Worm (Caenorhabditis elegans) whole organism, young adult: ENCODE data around the gene hmg-4.

Experiments used
- B0019.2 ChIP-seq: fragments of 200-800 bp; sonication (Bioruptor generic); conservative IDR thresholded peaks from 2 replicates; pipeline ENCODE4 v1.3.6; 2022; ENCODE audit warnings: missing genetic modification reagents, missing genetic modification characterization, missing compliant biosample characterization
- C17E4.6 ChIP-seq: fragments of 200-800 bp; sonication (Bioruptor generic); IDR thresholded peaks from 2 replicates; pipeline ENCODE4 v1.3.6; 2022; ENCODE audit warnings: missing genetic modification reagents, missing genetic modification characterization, missing compliant biosample characterization
- F22D6.2 ChIP-seq: sonication (generic microtip); optimal IDR thresholded peaks from 2 replicates; lab custom pipeline; 2016; ENCODE audit warnings: mild to moderate bottlenecking, missing genetic modification characterization, missing compliant biosample characterization
- F49E8.2 ChIP-seq: sonication (generic microtip); optimal IDR thresholded peaks from 3 replicates; lab custom pipeline; 2017; ENCODE audit warnings: missing genetic modification characterization, mild to moderate bottlenecking, missing compliant biosample characterization, antibody characterized with exemption, moderate library complexity; ENCODE audit not compliant: insufficient read depth
- F55B11.4 ChIP-seq: sonication (generic microtip); optimal IDR thresholded peaks from 2 replicates; lab custom pipeline; 2016; ENCODE audit warnings: missing compliant biosample characterization, missing genetic modification characterization, borderline replicate concordance; ENCODE audit not compliant: insufficient read depth
- F57C9.4 ChIP-seq: sonication (generic microtip); optimal IDR thresholded peaks from 2 replicates; lab custom pipeline; 2017; ENCODE audit warnings: mild to moderate bottlenecking, missing genetic modification characterization, missing compliant biosample characterization
- T26A5.8 ChIP-seq: sonication (generic microtip); optimal IDR thresholded peaks from 2 replicates; lab custom pipeline; 2016; ENCODE audit warnings: missing genetic modification characterization, missing compliant biosample characterization
- Y53F4B.3 ChIP-seq: fragments of 200-800 bp; sonication (Bioruptor generic); IDR thresholded peaks from 2 replicates; pipeline ENCODE4 v1.3.6; 2022; ENCODE audit warnings: missing genetic modification reagents, missing genetic modification characterization, missing compliant biosample characterization
- Y53G8AR.9 ChIP-seq: fragments of 200-800 bp; sonication (Bioruptor generic); conservative IDR thresholded peaks from 2 replicates; pipeline ENCODE4 v1.3.6; 2022; ENCODE audit warnings: missing genetic modification reagents, missing genetic modification characterization, missing compliant biosample characterization
- Y56A3A.18 ChIP-seq: fragments of 200-800 bp; sonication (Bioruptor generic); IDR thresholded peaks from 2 replicates; pipeline ENCODE4 v1.3.6; 2022; ENCODE audit warnings: missing genetic modification reagents, missing genetic modification characterization, missing compliant biosample characterization
- Y79H2A.3 ChIP-seq: fragments of 200-800 bp; sonication (Bioruptor generic); conservative IDR thresholded peaks from 2 replicates; pipeline ENCODE4 v1.3.6; 2022; ENCODE audit warnings: missing genetic modification reagents, missing genetic modification characterization, missing compliant biosample characterization
- ZK185.1 ChIP-seq: sonication (generic microtip); optimal IDR thresholded peaks from 2 replicates; lab custom pipeline; 2016; ENCODE audit warnings: mild to moderate bottlenecking, missing genetic modification characterization, missing compliant biosample characterization; ENCODE audit not compliant: poor library complexity, severe bottlenecking
- aptf-2 ChIP-seq: fragments of 200-800 bp; sonication (Bioruptor generic); conservative IDR thresholded peaks from 2 replicates; pipeline ENCODE4 v1.3.6; 2022; ENCODE audit warnings: missing genetic modification reagents, missing genetic modification characterization, missing compliant biosample characterization
- ceh-100 ChIP-seq: fragments of 200-800 bp; sonication (Bioruptor generic); IDR thresholded peaks from 2 replicates; pipeline ENCODE4 v1.3.6; 2022; ENCODE audit warnings: missing genetic modification reagents, missing genetic modification characterization, missing compliant biosample characterization
- ceh-58 ChIP-seq: fragments of 200-800 bp; sonication (Bioruptor generic); IDR thresholded peaks from 2 replicates; pipeline ENCODE4 v1.3.6; 2022; ENCODE audit warnings: missing genetic modification characterization, missing compliant biosample characterization
- ceh-79 ChIP-seq: sonication (generic microtip); optimal IDR thresholded peaks from 2 replicates; lab custom pipeline; 2017; ENCODE audit warnings: mild to moderate bottlenecking, missing genetic modification characterization, missing compliant biosample characterization
- dpl-1 ChIP-seq: fragments of 150-350 bp; optimal IDR thresholded peaks from 2 replicates; lab custom pipeline; 2014; ENCODE audit warnings: missing biosample characterization, missing genetic modification reagents, missing genetic modification characterization
- ets-4 ChIP-seq: fragments of 200-800 bp; sonication (Bioruptor generic); optimal IDR thresholded peaks from 2 replicates; lab custom pipeline; 2018; ENCODE audit warnings: mild to moderate bottlenecking, missing genetic modification characterization, missing compliant biosample characterization
- hlh-26 ChIP-seq: fragments of 200-800 bp; sonication (Bioruptor generic); conservative IDR thresholded peaks from 2 replicates; pipeline ENCODE4 v1.3.6; 2022; ENCODE audit warnings: missing genetic modification reagents, missing genetic modification characterization, missing compliant biosample characterization
- hmg-20 ChIP-seq: fragments of 200-800 bp; sonication (Bioruptor generic); IDR thresholded peaks from 2 replicates; pipeline ENCODE4 v1.3.6; 2022; ENCODE audit warnings: missing genetic modification reagents, missing genetic modification characterization, missing compliant biosample characterization
- hrde-1 ChIP-seq: sonication (generic microtip); optimal IDR thresholded peaks from 2 replicates; lab custom pipeline; 2016; ENCODE audit warnings: missing genetic modification characterization, mild to moderate bottlenecking, missing compliant biosample characterization, moderate library complexity, missing genotype, missing genetic modification reagents, borderline replicate concordance
- hsf-1 ChIP-seq: fragments of 200-800 bp; sonication (Bioruptor generic); IDR thresholded peaks from 2 replicates; pipeline ENCODE4 v1.3.6; 2022; ENCODE audit warnings: missing genetic modification reagents, missing genetic modification characterization, missing compliant biosample characterization
- let-526 ChIP-seq: fragments of 200-800 bp; sonication (Bioruptor generic); IDR thresholded peaks from 2 replicates; pipeline ENCODE4 v1.3.6; 2022; ENCODE audit warnings: missing genetic modification reagents, missing genetic modification characterization, missing compliant biosample characterization
- let-607 ChIP-seq, 2 experiments: fragments of 200-800 bp in 1 of 2; sonication (Bioruptor generic) in 1 of 2; sonication (generic microtip) in 1 of 2; optimal IDR thresholded peaks; 2 replicates each; lab custom pipeline; 2016 to 2018; ENCODE audit warnings: mild to moderate bottlenecking in 2 of 2, missing compliant biosample characterization in 2 of 2, missing genetic modification characterization in 2 of 2, moderate library complexity in 2 of 2, missing genotype in 1 of 2
- lin-26 ChIP-seq: fragments of 200-800 bp; sonication (Bioruptor generic); IDR thresholded peaks from 2 replicates; pipeline ENCODE4 v1.3.6; 2022; ENCODE audit warnings: missing genetic modification reagents, missing genetic modification characterization, missing compliant biosample characterization
- lir-1 ChIP-seq: fragments of 200-800 bp; sonication (Bioruptor generic); conservative IDR thresholded peaks from 2 replicates; pipeline ENCODE4 v1.3.6; 2022; ENCODE audit warnings: missing genetic modification reagents, missing genetic modification characterization, missing compliant biosample characterization
- lsl-1 ChIP-seq: fragments of 200-800 bp; sonication (Bioruptor generic); optimal IDR thresholded peaks from 2 replicates; lab custom pipeline; 2018; ENCODE audit warnings: mild to moderate bottlenecking, missing genetic modification characterization, moderate library complexity, missing compliant biosample characterization
- madf-10 ChIP-seq: sonication (generic microtip); optimal IDR thresholded peaks from 2 replicates; lab custom pipeline; 2016; ENCODE audit warnings: mild to moderate bottlenecking, missing genetic modification characterization, missing compliant biosample characterization
- madf-3 ChIP-seq: fragments of 200-800 bp; sonication (Bioruptor generic); IDR thresholded peaks from 2 replicates; pipeline ENCODE4 v1.3.6; 2022; ENCODE audit warnings: missing genetic modification reagents, missing genetic modification characterization, missing compliant biosample characterization
- nhr-27 ChIP-seq: fragments of 200-800 bp; sonication (Bioruptor generic); optimal IDR thresholded peaks from 2 replicates; lab custom pipeline; 2018; ENCODE audit warnings: mild to moderate bottlenecking, missing genetic modification characterization, moderate library complexity, missing compliant biosample characterization
- pbrm-1 ChIP-seq: fragments of 200-800 bp; sonication (Bioruptor generic); IDR thresholded peaks from 2 replicates; pipeline ENCODE4 v1.3.6; 2022; ENCODE audit warnings: missing genetic modification reagents, missing genetic modification characterization, missing compliant biosample characterization
- repo-1 ChIP-seq: sonication (generic microtip); optimal IDR thresholded peaks from 2 replicates; lab custom pipeline; 2017; ENCODE audit warnings: mild to moderate bottlenecking, missing genetic modification characterization, missing compliant biosample characterization
- rpc-1 ChIP-seq, 2 experiments: fragments of 150-350 bp in 1 of 2; sonication (generic microtip) in 1 of 2; optimal IDR thresholded peaks; 2 replicates each; lab custom pipeline; 2014 to 2018; ENCODE audit warnings: missing biosample characterization in 1 of 2, missing genetic modification characterization in 1 of 2, missing genetic modification reagents in 1 of 2, missing genotype in 1 of 2
- sdz-38 ChIP-seq: sonication (generic microtip); optimal IDR thresholded peaks from 2 replicates; lab custom pipeline; 2016; ENCODE audit warnings: missing genotype, missing genetic modification characterization, missing compliant biosample characterization
- snpc-1.1 ChIP-seq: sonication (generic microtip); optimal IDR thresholded peaks from 2 replicates; lab custom pipeline; 2017; ENCODE audit warnings: missing genetic modification characterization, mild to moderate bottlenecking, missing compliant biosample characterization, antibody characterized with exemption, moderate library complexity, missing genotype, missing genetic modification reagents; ENCODE audit not compliant: insufficient read depth
- snpc-3.4 ChIP-seq: sonication (generic microtip); optimal IDR thresholded peaks from 2 replicates; lab custom pipeline; 2017; ENCODE audit warnings: missing genetic modification characterization, mild to moderate bottlenecking, missing compliant biosample characterization, antibody characterized with exemption, moderate library complexity, missing genotype, missing genetic modification reagents
- somi-1 ChIP-seq: fragments of 200-800 bp; sonication (Bioruptor generic); optimal IDR thresholded peaks from 2 replicates; lab custom pipeline; 2018; ENCODE audit warnings: mild to moderate bottlenecking, missing genetic modification characterization, missing compliant biosample characterization
- sptf-2 ChIP-seq: fragments of 200-800 bp; sonication (Bioruptor generic); optimal IDR thresholded peaks from 2 replicates; lab custom pipeline; 2018; ENCODE audit warnings: mild to moderate bottlenecking, missing genetic modification characterization, missing compliant biosample characterization
- tbp1 ChIP-seq: fragments of 200-800 bp; sonication (Bioruptor generic); optimal IDR thresholded peaks from 2 replicates; lab custom pipeline; 2018; ENCODE audit warnings: mild to moderate bottlenecking, missing genetic modification characterization, missing compliant biosample characterization
- tlf-1 ChIP-seq: fragments of 200-800 bp; sonication (Bioruptor generic); optimal IDR thresholded peaks from 2 replicates; lab custom pipeline; 2018; ENCODE audit warnings: mild to moderate bottlenecking, missing genetic modification characterization, missing compliant biosample characterization
- zfh-2 ChIP-seq: fragments of 200-800 bp; sonication (Bioruptor generic); conservative IDR thresholded peaks from 2 replicates; pipeline ENCODE4 v1.3.6; 2022; ENCODE audit warnings: missing genetic modification reagents, missing genetic modification characterization, missing compliant biosample characterization

hmg-4 gene

DNA sequence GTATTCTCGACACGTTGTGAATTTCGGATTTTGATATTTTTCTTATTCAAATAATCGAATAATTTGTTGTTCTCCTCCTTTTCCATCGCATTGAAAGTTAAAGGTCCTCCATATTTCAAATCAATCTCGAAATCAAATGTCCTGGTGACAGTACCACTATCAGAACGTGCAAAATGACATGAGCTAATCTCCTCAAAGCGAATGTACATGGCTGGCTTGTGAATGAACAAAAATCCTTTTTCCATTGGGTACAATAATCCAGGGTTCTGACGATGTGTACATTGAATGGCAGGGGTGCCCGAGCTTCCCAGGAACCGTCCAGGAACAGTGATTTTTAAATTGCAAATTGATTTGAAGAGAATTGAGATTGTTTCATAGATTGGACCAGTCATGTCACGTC is 1.3 kb downstream of the hmg-4 start (continued):
- no peak for TF ChIP-seq sptf-2 (GFP tag; lab: Kevin White, UChicago)

DNA sequence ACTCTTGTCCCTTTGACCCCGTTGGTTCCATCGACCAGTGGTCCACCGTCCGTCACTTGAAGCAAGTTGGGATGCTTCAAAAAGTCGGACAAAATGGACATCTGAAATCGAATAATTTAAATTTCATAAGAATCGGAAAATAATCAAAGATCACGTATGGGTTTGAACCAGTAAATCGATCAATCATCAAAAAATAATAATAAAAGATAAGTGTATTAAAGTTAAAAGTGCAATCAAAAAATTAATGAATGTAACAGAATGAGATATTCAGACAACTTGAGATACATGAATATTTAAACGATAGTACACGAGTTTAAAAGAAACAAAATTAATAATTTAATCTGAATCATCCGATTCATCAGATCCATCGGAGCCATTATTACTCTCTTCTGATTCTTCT is 2.5 kb downstream of the hmg-4 start, which contains the start of gene T20B12.7:
Gene T20B12.7, minus strand, starts transcription at position 101 of the 400 bp plus-strand sequence.
- no peak for TF ChIP-seq hrde-1
- TF ChIP-seq F49E8.2 = no peak
- TF ChIP-seq tbp1 (GFP tag; lab: Kevin White, UChicago) = peak; percentile 60
- 0 out of 2 replicates have a peak, but pooled peaks have one; percentile 8 for TF ChIP-seq pbrm-1 (GFP tag; lab: Robert Waterston, UW)
- no peak for TF ChIP-seq lsl-1 (GFP tag; lab: Kevin White, UChicago)

DNA sequence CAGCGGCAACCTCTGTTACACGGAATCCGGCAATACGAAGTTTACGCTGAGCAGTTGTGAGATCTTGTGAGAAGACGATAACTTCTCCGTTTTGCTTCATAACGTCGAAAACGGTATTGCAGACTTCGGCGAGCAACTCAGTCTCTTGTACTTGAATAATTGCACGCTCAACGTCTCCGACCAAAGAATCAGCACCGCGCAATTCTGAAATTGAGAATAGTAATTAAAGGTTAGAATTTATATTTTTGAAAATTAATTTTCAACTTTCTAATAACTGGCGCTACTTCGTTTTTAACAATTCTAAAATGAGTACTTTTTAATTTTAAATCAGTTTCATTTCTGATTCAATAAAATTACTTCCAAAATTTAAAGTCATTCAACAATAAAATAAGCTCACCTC is 2.9 kb downstream of the hmg-4 start:
- TF ChIP-seq hsf-1 (GFP tag; lab: Robert Waterston, UW) (0 out of 2 replicates have a peak, but pooled peaks have one; percentile 36), ceh-58 (GFP tag; lab: Robert Waterston, UW) (no peak)
- TF ChIP-seq, all 124 proteins: peak for 1

DNA sequence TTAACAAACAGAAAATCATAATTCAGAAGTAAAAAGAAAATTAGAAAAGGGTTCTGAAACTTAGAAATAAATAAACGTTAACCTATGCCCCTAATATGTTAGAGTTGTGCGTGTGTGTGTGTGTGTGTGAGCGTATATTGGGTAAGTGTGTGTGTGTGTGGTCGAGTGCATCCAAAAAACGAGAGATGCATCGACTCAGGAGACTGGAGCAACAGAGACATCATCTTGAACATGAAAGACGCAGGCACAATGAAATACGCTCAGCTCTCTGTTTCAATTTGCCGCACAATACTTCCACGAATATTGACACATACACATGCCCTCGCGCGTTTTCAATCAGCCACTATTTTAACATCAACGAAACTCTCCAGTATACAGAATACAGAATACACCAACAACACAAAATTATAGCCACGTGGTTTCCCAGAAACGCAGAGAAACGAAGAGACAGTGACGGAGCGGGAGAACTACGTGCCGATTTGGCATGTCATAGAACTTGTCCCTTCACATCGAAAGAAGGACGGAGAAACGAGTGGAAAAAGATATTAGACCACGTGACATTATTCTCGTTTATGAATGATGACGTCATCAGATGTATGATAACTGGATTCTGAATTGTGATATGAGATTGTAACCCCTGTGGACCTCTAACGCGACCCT is 5.1 kb downstream of the hmg-4 start:
- TF ChIP-seq Y56A3A.18 (GFP tag; lab: Robert Waterston, UW) = no peak
- no peak for TF ChIP-seq ceh-79
- TF ChIP-seq lir-1 (GFP tag; lab: Robert Waterston, UW) = no peak
- no peak for TF ChIP-seq hmg-20
- peak; percentile 69 for TF ChIP-seq madf-10 (tag; lab: Kevin White, UChicago)
- TF ChIP-seq zfh-2 (GFP tag; lab: Robert Waterston, UW) = no peak
- no peak for TF ChIP-seq aptf-2 (GFP tag; lab: Robert Waterston, UW)
- no peak for TF ChIP-seq hlh-26 (GFP tag; lab: Robert Waterston, UW)
- TF ChIP-seq let-607 (tag; optimal IDR thresholded peaks at IDR 0.05; lab: Kevin White, UChicago) = peak; percentile 76 to 84
- no peak for TF ChIP-seq C17E4.6 (GFP tag; lab: Robert Waterston, UW)
- 0 out of 2 replicates have a peak, but pooled peaks have one; percentile 52 for TF ChIP-seq lin-26 (GFP tag; lab: Robert Waterston, UW)
- TF ChIP-seq rpc-1 (optimal IDR thresholded peaks at IDR 0.05; lab: Kevin White, UChicago) = no peak
- TF ChIP-seq rpc-1 (tag; optimal IDR thresholded peaks at IDR 0.05; lab: Kevin White, UChicago) = no peak
- no peak for TF ChIP-seq F57C9.4 (tag; lab: Kevin White, UChicago)
- no peak for TF ChIP-seq let-526 (GFP tag; lab: Robert Waterston, UW)
- peak; percentile 3 for TF ChIP-seq F22D6.2
- no peak for TF ChIP-seq sdz-38
- TF ChIP-seq repo-1 (tag; lab: Kevin White, UChicago) = peak; percentile 36
- no peak for TF ChIP-seq snpc-1.1
- no peak for TF ChIP-seq ceh-100 (GFP tag; lab: Robert Waterston, UW)
- TF ChIP-seq madf-3 = no peak
- no peak for TF ChIP-seq nhr-27 (tag; lab: Kevin White, UChicago)
- TF ChIP-seq tlf-1 = peak; percentile 60
- TF ChIP-seq dpl-1 (GFP tag; lab: Kevin White, UChicago) = no peak
- no peak for TF ChIP-seq T26A5.8 (tag; lab: Kevin White, UChicago)
- TF ChIP-seq Y53F4B.3 (GFP tag; lab: Robert Waterston, UW) = no peak
- TF ChIP-seq snpc-3.4 = no peak
- no peak for TF ChIP-seq F55B11.4
- TF ChIP-seq ZK185.1 = peak; percentile 50
- TF ChIP-seq B0019.2 (GFP tag; lab: Robert Waterston, UW) = no peak
- peak; percentile 15 for TF ChIP-seq ets-4 (GFP tag; lab: Kevin White, UChicago)
- TF ChIP-seq Y79H2A.3 (GFP tag; lab: Robert Waterston, UW) = no peak
- no peak for TF ChIP-seq Y53G8AR.9
- peak; percentile 70 for TF ChIP-seq somi-1
- TF ChIP-seq pbrm-1 (GFP tag; lab: Robert Waterston, UW) = peak; percentile 22; the same call in 1 of the 2 replicates
